Worm (Caenorhabditis elegans) whole organism, L2 larva: ENCODE data around the gene C34E10.10.
A peak's percentile ranks its signal among the peaks of the same experiment; 100 is the strongest.

Source experiments
- F13H6.1 ChIP-seq: sonication (generic microtip); optimal IDR thresholded peaks from 2 replicates; lab custom pipeline; 2016; ENCODE audit warnings: missing genetic modification characterization, missing compliant biosample characterization
- R02D3.7 ChIP-seq: fragments of 150-350 bp; optimal IDR thresholded peaks from 2 replicates; lab custom pipeline; 2014; ENCODE audit warnings: missing biosample characterization, missing genetic modification characterization
- Y55F3AM.14 ChIP-seq: fragments of 200-800 bp; sonication (Bioruptor generic); optimal IDR thresholded peaks from 2 replicates; lab custom pipeline; 2018; ENCODE audit warnings: mild to moderate bottlenecking, missing genetic modification characterization, missing compliant biosample characterization
- ZK546.5 ChIP-seq: sonication (generic microtip); optimal IDR thresholded peaks from 2 replicates; lab custom pipeline; 2017; ENCODE audit warnings: missing biosample characterization, missing genetic modification characterization
- alr-1 ChIP-seq: fragments of 150-350 bp; optimal IDR thresholded peaks from 2 replicates; lab custom pipeline; 2014; ENCODE audit warnings: missing biosample characterization, missing genetic modification characterization
- aly-2 ChIP-seq: fragments of 150-350 bp; optimal IDR thresholded peaks from 2 replicates; lab custom pipeline; 2014; ENCODE audit warnings: missing biosample characterization, missing genetic modification characterization
- ceh-16 ChIP-seq: fragments of 150-350 bp; optimal IDR thresholded peaks from 2 replicates; lab custom pipeline; 2014; ENCODE audit warnings: missing biosample characterization, missing genetic modification characterization
- crh-2 ChIP-seq: sonication (generic microtip); optimal IDR thresholded peaks from 2 replicates; lab custom pipeline; 2017; ENCODE audit warnings: missing biosample characterization, missing genetic modification characterization
- dmd-4 ChIP-seq: sonication (generic microtip); optimal IDR thresholded peaks from 2 replicates; lab custom pipeline; 2017; ENCODE audit warnings: missing biosample characterization, missing genetic modification characterization
- egl-27 ChIP-seq: sonication (generic microtip); optimal IDR thresholded peaks from 3 replicates; lab custom pipeline; 2017; ENCODE audit warnings: missing biosample characterization, missing genetic modification reagents, missing genetic modification characterization
- elt-1 ChIP-seq: fragments of 150-350 bp; optimal IDR thresholded peaks from 2 replicates; lab custom pipeline; 2014; ENCODE audit warnings: missing biosample characterization, missing genetic modification characterization
- elt-3 ChIP-seq: sonication (generic microtip); optimal IDR thresholded peaks from 2 replicates; lab custom pipeline; 2017; ENCODE audit warnings: missing biosample characterization, missing genetic modification characterization
- fos-1 ChIP-seq: fragments of 150-350 bp; optimal IDR thresholded peaks from 2 replicates; lab custom pipeline; 2014; ENCODE audit warnings: missing biosample characterization, missing genetic modification characterization
- gmeb-1 ChIP-seq: fragments of 150-350 bp; optimal IDR thresholded peaks from 2 replicates; lab custom pipeline; 2014; ENCODE audit warnings: missing biosample characterization, missing genetic modification characterization
- lin-11 ChIP-seq: fragments of 150-350 bp; sonication (generic microtip); optimal IDR thresholded peaks from 2 replicates; lab custom pipeline; 2014; ENCODE audit warnings: missing biosample characterization, missing genetic modification characterization, inconsistent platforms, mixed read lengths
- lin-13 ChIP-seq: fragments of 150-350 bp; optimal IDR thresholded peaks from 2 replicates; lab custom pipeline; 2014; ENCODE audit warnings: missing biosample characterization, missing genetic modification reagents, missing genetic modification characterization
- lin-39 ChIP-seq: fragments of 150-350 bp; optimal IDR thresholded peaks from 2 replicates; lab custom pipeline; 2014; ENCODE audit warnings: missing biosample characterization, missing genetic modification reagents, missing genetic modification characterization
- mbf-1 ChIP-seq: sonication (generic microtip); optimal IDR thresholded peaks from 2 replicates; lab custom pipeline; 2017; ENCODE audit warnings: missing biosample characterization, missing genetic modification characterization
- mdl-1 ChIP-seq, 2 experiments: fragments of 150-350 bp in 1 of 2; sonication (generic microtip) in 1 of 2; optimal IDR thresholded peaks; 2 replicates each; lab custom pipeline; 2017; ENCODE audit warnings: missing biosample characterization in 2 of 2, missing genetic modification characterization in 2 of 2
- nhr-10 ChIP-seq: sonication (generic microtip); optimal IDR thresholded peaks from 2 replicates; lab custom pipeline; 2017; ENCODE audit warnings: missing biosample characterization, missing genetic modification characterization
- nhr-11 ChIP-seq: fragments of 150-350 bp; optimal IDR thresholded peaks from 2 replicates; lab custom pipeline; 2014; ENCODE audit warnings: missing biosample characterization, missing genetic modification characterization
- nhr-12 ChIP-seq: fragments of 150-350 bp; optimal IDR thresholded peaks from 2 replicates; lab custom pipeline; 2014; ENCODE audit warnings: missing biosample characterization, missing genetic modification characterization
- nhr-129 ChIP-seq: fragments of 150-350 bp; optimal IDR thresholded peaks from 2 replicates; lab custom pipeline; 2014; ENCODE audit warnings: missing biosample characterization, missing genetic modification characterization
- nhr-23 ChIP-seq: fragments of 150-350 bp; optimal IDR thresholded peaks from 2 replicates; lab custom pipeline; 2014; ENCODE audit warnings: missing biosample characterization, missing genetic modification reagents, missing genetic modification characterization
- nhr-237 ChIP-seq: fragments of 150-350 bp; optimal IDR thresholded peaks from 2 replicates; lab custom pipeline; 2014; ENCODE audit warnings: missing biosample characterization, missing genetic modification characterization
- nhr-25 ChIP-seq: fragments of 150-350 bp; sonication (generic microtip); optimal IDR thresholded peaks from 3 replicates; lab custom pipeline; 2014; ENCODE audit warnings: missing biosample characterization, missing genetic modification characterization
- nhr-6 ChIP-seq: fragments of 150-350 bp; optimal IDR thresholded peaks from 2 replicates; lab custom pipeline; 2014; ENCODE audit warnings: missing biosample characterization, missing genetic modification characterization
- nhr-77 ChIP-seq: fragments of 150-350 bp; optimal IDR thresholded peaks from 2 replicates; lab custom pipeline; 2014; ENCODE audit warnings: missing biosample characterization, missing genetic modification characterization
- sem-4 ChIP-seq: fragments of 150-350 bp; optimal IDR thresholded peaks from 2 replicates; lab custom pipeline; 2014; ENCODE audit warnings: missing biosample characterization, missing genetic modification reagents, missing genetic modification characterization
- skn-1 ChIP-seq: sonication (generic microtip); optimal IDR thresholded peaks from 2 replicates; lab custom pipeline; 2017; ENCODE audit warnings: missing biosample characterization, missing genetic modification characterization
- sma-3 ChIP-seq: sonication (generic microtip); optimal IDR thresholded peaks from 2 replicates; lab custom pipeline; 2016; ENCODE audit warnings: missing genetic modification reagents, missing genetic modification characterization, missing compliant biosample characterization
- sma-9 ChIP-seq, 2 experiments: fragments of 150-350 bp in 1 of 2; sonication (generic microtip) in 1 of 2; optimal IDR thresholded peaks; 2 replicates each; lab custom pipeline; 2014 to 2016; ENCODE audit warnings: missing genetic modification characterization in 2 of 2, mild to moderate bottlenecking in 1 of 2, missing biosample characterization in 1 of 2, missing compliant biosample characterization in 1 of 2, missing genetic modification reagents in 1 of 2, moderate library complexity in 1 of 2
- unc-39 ChIP-seq: fragments of 150-350 bp; optimal IDR thresholded peaks from 2 replicates; lab custom pipeline; 2014; ENCODE audit warnings: missing biosample characterization, missing genetic modification characterization
- unc-55 ChIP-seq: fragments of 150-350 bp; sonication (generic microtip); optimal IDR thresholded peaks from 3 replicates; lab custom pipeline; 2014; ENCODE audit warnings: missing biosample characterization, missing genetic modification reagents, missing genetic modification characterization
- unc-62 ChIP-seq: fragments of 150-350 bp; optimal IDR thresholded peaks from 2 replicates; lab custom pipeline; 2014; ENCODE audit warnings: missing biosample characterization, missing genetic modification reagents, missing genetic modification characterization
- ztf-1 ChIP-seq: fragments of 200-800 bp; sonication (Bioruptor generic); conservative IDR thresholded peaks from 2 replicates; pipeline ENCODE4 v1.3.6; 2022; ENCODE audit warnings: missing genetic modification characterization, missing compliant biosample characterization
- ztf-11 ChIP-seq: sonication (generic microtip); optimal IDR thresholded peaks from 2 replicates; lab custom pipeline; 2017; ENCODE audit warnings: missing biosample characterization, missing genetic modification characterization
- ztf-4 ChIP-seq: fragments of 150-350 bp; optimal IDR thresholded peaks from 2 replicates; lab custom pipeline; 2014; ENCODE audit warnings: missing biosample characterization, missing genetic modification characterization

The C34E10.10 gene

DNA sequence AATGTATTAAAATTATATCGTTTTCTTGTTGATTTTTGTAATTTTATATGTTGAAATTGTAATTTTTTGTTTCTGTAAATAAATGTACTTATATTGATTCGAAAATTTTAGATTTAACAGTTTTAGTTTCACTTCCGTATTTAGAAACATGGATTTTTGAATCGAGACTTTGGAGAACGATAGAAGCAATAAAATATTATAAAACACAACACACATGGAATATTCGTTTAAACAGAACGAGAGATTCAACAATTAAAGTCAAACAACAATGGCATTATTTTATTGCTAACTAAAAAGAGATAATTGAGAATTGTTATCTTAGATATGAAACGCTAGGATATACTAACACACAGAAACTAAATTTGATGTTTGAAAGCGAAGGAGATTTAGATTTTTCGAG, 40.8 kb upstream of the C34E10.10 start:
- TF ChIP-seq crh-2 (tag; lab: Kevin White, UChicago) (no peak), nhr-12 (no peak), egl-27 (no peak), ztf-11 (tag; lab: Kevin White, UChicago) (no peak), R02D3.7 (tag; lab: Kevin White, UChicago) (no peak), unc-55 (GFP tag; lab: Kevin White, UChicago) (no peak), nhr-129 (tag; lab: Kevin White, UChicago) (no peak), lin-11 (no peak), lin-13 (GFP tag; lab: Kevin White, UChicago) (no peak), skn-1 (no peak), Y55F3AM.14 (GFP tag; lab: Kevin White, UChicago) (no peak), nhr-77 (tag; lab: Kevin White, UChicago) (no peak), mdl-1 (tag; optimal IDR thresholded peaks at IDR 0.05; lab: Kevin White, UChicago) (no peak), nhr-23 (tag; lab: Kevin White, UChicago) (no peak), fos-1 (no peak), nhr-10 (tag; lab: Kevin White, UChicago) (no peak)

DNA sequence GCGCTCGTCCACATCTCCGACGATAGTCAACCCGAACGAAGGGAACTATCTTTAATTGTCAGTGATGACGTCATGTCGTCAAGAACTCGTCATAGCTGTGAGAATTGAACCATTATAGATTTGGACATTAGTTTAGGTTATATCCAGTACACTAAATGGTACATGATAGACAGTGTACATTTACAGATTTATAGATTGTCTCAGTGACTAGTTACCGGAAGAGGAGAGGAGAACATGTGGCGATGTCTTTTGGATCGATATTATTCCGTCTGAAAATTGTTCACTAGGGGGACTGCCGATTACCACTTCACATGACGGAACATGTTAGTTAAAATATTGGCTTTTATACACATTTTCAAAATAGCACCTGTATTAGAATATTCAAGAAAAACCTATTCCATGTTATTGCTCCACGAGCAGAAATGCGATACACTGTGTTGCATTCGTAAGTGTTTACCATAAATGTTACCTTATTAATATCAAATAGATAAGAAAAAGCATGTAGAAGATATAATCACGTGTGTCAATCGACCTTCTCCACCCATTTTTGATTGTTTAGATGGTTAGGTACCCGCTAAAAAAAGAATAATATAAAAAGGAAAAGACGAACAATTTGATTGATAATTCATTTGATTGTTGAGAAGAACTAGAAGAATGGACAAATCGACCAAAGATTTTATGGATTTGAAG, 39.7 kb upstream of the C34E10.10 start, which contains the start of gene ZC395.5:
Gene ZC395.5 (plus strand): TSS at position 632 of the 690 bp plus-strand sequence.
- TF ChIP-seq unc-62 (GFP tag; lab: Kevin White, UChicago) = no peak
- no peak for TF ChIP-seq nhr-25 (tag; lab: Kevin White, UChicago)
- TF ChIP-seq crh-2 (tag; lab: Kevin White, UChicago) = peak; percentile 28
- no peak for TF ChIP-seq nhr-12
- no peak for TF ChIP-seq egl-27
- no peak for TF ChIP-seq fos-1
- TF ChIP-seq unc-39 (tag; lab: Kevin White, UChicago) = no peak
- TF ChIP-seq mbf-1 = no peak
- no peak for TF ChIP-seq sem-4
- TF ChIP-seq aly-2 (tag; lab: Kevin White, UChicago) = no peak
- TF ChIP-seq elt-1 (tag; lab: Kevin White, UChicago) = no peak
- peak; percentile 59 for TF ChIP-seq gmeb-1 (tag; lab: Kevin White, UChicago)
- no peak for TF ChIP-seq nhr-129 (tag; lab: Kevin White, UChicago)
- TF ChIP-seq ztf-1 (GFP tag; lab: Robert Waterston, UW) = no peak
- TF ChIP-seq lin-11 = no peak
- TF ChIP-seq nhr-10 (tag; lab: Kevin White, UChicago) = no peak
- TF ChIP-seq nhr-11 = no peak

DNA sequence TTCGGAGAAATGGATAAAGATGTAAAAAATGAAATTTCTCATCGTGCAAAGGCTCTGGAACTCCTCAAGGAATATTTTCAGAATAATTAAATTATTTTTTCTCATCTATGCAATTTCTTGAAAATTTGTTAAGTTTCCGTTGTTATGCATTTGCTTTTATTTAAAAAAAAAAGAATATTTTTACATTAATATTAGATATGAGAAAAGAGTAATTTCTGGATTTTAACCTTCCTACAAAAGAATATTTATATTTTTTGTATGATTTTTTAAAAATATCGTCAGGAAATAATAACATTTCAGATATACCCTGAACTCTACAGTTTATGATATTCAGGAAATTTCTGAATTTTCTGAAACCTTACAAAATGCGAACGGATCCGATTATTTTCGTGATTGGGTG, 37.1 kb upstream of the C34E10.10 start, which contains the start of gene gro-1:
Gene gro-1 (plus strand): TSS at position 301 of the 400 bp plus-strand sequence.
- no peak for TF ChIP-seq dmd-4 (tag; lab: Kevin White, UChicago)
- TF ChIP-seq nhr-237 = no peak
- TF ChIP-seq R02D3.7 (tag; lab: Kevin White, UChicago) = no peak
- no peak for TF ChIP-seq elt-3 (tag; lab: Kevin White, UChicago)
- no peak for TF ChIP-seq sma-3 (GFP tag; lab: Kevin White, UChicago)
- no peak for TF ChIP-seq Y55F3AM.14 (GFP tag; lab: Kevin White, UChicago)
- no peak for TF ChIP-seq alr-1 (tag; lab: Kevin White, UChicago)
- TF ChIP-seq elt-1 (tag; lab: Kevin White, UChicago) = no peak
- TF ChIP-seq nhr-6 (tag; lab: Kevin White, UChicago) = no peak
- no peak for TF ChIP-seq F13H6.1
- no peak for TF ChIP-seq mbf-1
- no peak for TF ChIP-seq ceh-16
- no peak for TF ChIP-seq mdl-1 (tag; optimal IDR thresholded peaks at IDR 0.05; lab: Kevin White, UChicago)
- TF ChIP-seq nhr-12 = no peak
- no peak for TF ChIP-seq ZK546.5 (tag; lab: Kevin White, UChicago)
- no peak for TF ChIP-seq gmeb-1 (tag; lab: Kevin White, UChicago)
- TF ChIP-seq ztf-11 (tag; lab: Kevin White, UChicago) = no peak
- TF ChIP-seq, all 48 proteins: peak for 0

DNA sequence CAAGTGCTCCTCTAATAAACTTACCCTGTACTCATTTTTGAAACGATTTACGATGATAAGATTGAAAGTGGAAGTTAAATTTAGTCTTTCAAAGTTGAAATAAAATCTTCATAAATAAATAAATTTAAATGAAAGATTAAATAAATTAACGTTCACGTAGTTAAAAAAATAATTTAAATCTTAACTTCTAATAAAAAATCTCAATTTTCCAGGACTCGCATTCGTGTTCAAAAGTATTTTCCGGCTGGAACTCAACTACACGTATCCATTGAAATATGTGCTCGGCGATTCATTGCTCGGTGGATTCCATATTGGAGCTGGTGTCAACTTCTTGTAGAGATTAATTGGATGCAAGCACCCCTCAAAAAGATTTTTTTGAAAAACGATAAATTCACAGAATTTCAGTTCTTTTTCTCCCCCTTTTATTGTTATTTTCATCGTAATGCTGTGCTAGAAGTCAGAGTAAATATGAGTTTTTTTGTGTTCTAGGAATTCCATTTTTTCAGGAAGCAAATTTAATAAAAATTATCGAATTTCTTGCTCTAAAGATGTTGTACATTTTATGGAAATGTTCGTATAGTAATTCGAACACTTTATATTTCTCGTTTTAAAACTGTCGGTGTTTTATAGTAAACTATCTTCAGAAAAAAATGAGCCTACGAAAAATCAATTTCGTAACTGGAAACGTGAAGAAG, 35.8 kb upstream of the C34E10.10 start, which contains the start of the genes C34E10.9 and hap-1:
Gene C34E10.9 (minus strand): TSS at position 101 of the 695 bp plus-strand sequence.
Gene hap-1 (plus strand): TSS at position 645 of the 695 bp plus-strand sequence.
- no peak for TF ChIP-seq sma-3 (GFP tag; lab: Kevin White, UChicago)
- TF ChIP-seq ztf-4 (tag; lab: Kevin White, UChicago) = no peak
- no peak for TF ChIP-seq elt-1 (tag; lab: Kevin White, UChicago)
- TF ChIP-seq nhr-237 = no peak
- no peak for TF ChIP-seq lin-39 (tag; lab: Kevin White, UChicago)
- TF ChIP-seq sma-9 (GFP tag; optimal IDR thresholded peaks at IDR 0.05; lab: Kevin White, UChicago) = no peak
- no peak for TF ChIP-seq sma-9 (tag; optimal IDR thresholded peaks at IDR 0.05; lab: Kevin White, UChicago)
- no peak for TF ChIP-seq nhr-23 (tag; lab: Kevin White, UChicago)
